Fruit fly (Drosophila melanogaster): ENCODE data around the gene hiro.

hiro gene

dm6 chr3L:701798-702635 lies 14.3 kb upstream of the hiro start:
- no peak for TF ChIP-seq CG9948 (tag; optimal IDR thresholded peaks at IDR 0.05)
- TF ChIP-seq Snoo (tag; optimal IDR thresholded peaks at IDR 0.05): no peak
- TF ChIP-seq CG15710 (tag; optimal IDR thresholded peaks at IDR 0.05): no peak
- no peak for TF ChIP-seq CG34367 (tag; optimal IDR thresholded peaks at IDR 0.05)
- TF ChIP-seq CG13204 (GFP tag; optimal IDR thresholded peaks at IDR 0.05): no peak
- 0 out of 3 replicates have a peak, but pooled peaks have one; percentile 9 for TF ChIP-seq CG4496 (GFP tag; IDR thresholded peaks at IDR 0.05)
- no peak for TF ChIP-seq Ets98B (GFP tag; IDR thresholded peaks at IDR 0.05)
- no peak for TF ChIP-seq Pif1B (GFP tag; optimal IDR thresholded peaks at IDR 0.05)
- peak; percentile 73 for TF ChIP-seq EcR (GFP tag; optimal IDR thresholded peaks at IDR 0.05)
- no peak for TF ChIP-seq D1 (tag; optimal IDR thresholded peaks at IDR 0.05)

- TF ChIP-seq D1 (tag; optimal IDR thresholded peaks at IDR 0.05) (no peak), Ets98B (GFP tag; IDR thresholded peaks at IDR 0.05) (peak; percentile 59), CG10348 (GFP tag; IDR thresholded peaks at IDR 0.05) (no peak), CG13204 (GFP tag; optimal IDR thresholded peaks at IDR 0.05) (no peak), Snoo (tag; optimal IDR thresholded peaks at IDR 0.05) (no peak), gl (tag; optimal IDR thresholded peaks at IDR 0.05) (no peak), Pif1A (GFP tag; optimal IDR thresholded peaks at IDR 0.05) (peak; percentile 62), CG17806 (tag; optimal IDR thresholded peaks at IDR 0.05) (peak; percentile 38), CG14655 (GFP tag; optimal IDR thresholded peaks at IDR 0.05) (peak; percentile 46), Pif1B (GFP tag; optimal IDR thresholded peaks at IDR 0.05) (peak; percentile 23), CG12605 (GFP tag; IDR thresholded peaks at IDR 0.05) (peak; percentile 58), CG8159 (tag; optimal IDR thresholded peaks at IDR 0.05) (peak; percentile 91), fd96Ca (GFP tag; IDR thresholded peaks at IDR 0.05) (0 out of 3 replicates have a peak, but pooled peaks have one; percentile 12), CG4496 (GFP tag; IDR thresholded peaks at IDR 0.05) (peak; percentile 57; the same call in 2 of the 3 replicates), CG9948 (tag; optimal IDR thresholded peaks at IDR 0.05) (peak; percentile 26), CG8301 (tag; optimal IDR thresholded peaks at IDR 0.05) (peak; percentile 45), CG32121 (GFP tag; IDR thresholded peaks at IDR 0.05) (peak; percentile 25; the same call in 1 of the 2 replicates), EcR (GFP tag; optimal IDR thresholded peaks at IDR 0.05) (no peak), rn (GFP tag; IDR thresholded peaks at IDR 0.05) (no peak), CG34367 (tag; optimal IDR thresholded peaks at IDR 0.05) (peak; percentile 6), CG15710 (tag; optimal IDR thresholded peaks at IDR 0.05) (no peak)
Observed at dm6 chr3L:700160-700917, 12.6 kb upstream of the hiro start.

dm6 chr3L:699368-700150 lies 11.8 kb upstream of the hiro start:
- TF ChIP-seq CG15710 (tag; optimal IDR thresholded peaks at IDR 0.05) (peak; percentile 60), CG12605 (GFP tag; IDR thresholded peaks at IDR 0.05) (no peak), rn (GFP tag; IDR thresholded peaks at IDR 0.05) (no peak), CG8301 (tag; optimal IDR thresholded peaks at IDR 0.05) (peak; percentile 47), CG17806 (tag; optimal IDR thresholded peaks at IDR 0.05) (peak; percentile 42), Pif1B (GFP tag; optimal IDR thresholded peaks at IDR 0.05) (peak; percentile 33), CG9948 (tag; optimal IDR thresholded peaks at IDR 0.05) (peak; percentile 41), CG13204 (GFP tag; optimal IDR thresholded peaks at IDR 0.05) (peak; percentile 18), D1 (tag; optimal IDR thresholded peaks at IDR 0.05) (peak; percentile 48), gl (tag; optimal IDR thresholded peaks at IDR 0.05) (no peak), Snoo (tag; optimal IDR thresholded peaks at IDR 0.05) (peak; percentile 33), CG34367 (tag; optimal IDR thresholded peaks at IDR 0.05) (peak; percentile 61), CG14655 (GFP tag; optimal IDR thresholded peaks at IDR 0.05) (peak; percentile 74), Pif1A (GFP tag; optimal IDR thresholded peaks at IDR 0.05) (peak; percentile 15), CG10348 (GFP tag; IDR thresholded peaks at IDR 0.05) (no peak), Ets98B (GFP tag; IDR thresholded peaks at IDR 0.05) (peak; percentile 18; the same call in 1 of the 2 replicates), CG8159 (tag; optimal IDR thresholded peaks at IDR 0.05) (peak; percentile 67), EcR (GFP tag; optimal IDR thresholded peaks at IDR 0.05) (peak; percentile 68)

dm6 chr3L:698748-699367 lies 11.1 kb upstream of the hiro start, which contains the start of gene CG13894:
TSS of gene CG13894 (minus strand) at chr3L:699144.
- TF ChIP-seq fd96Ca (GFP tag; IDR thresholded peaks at IDR 0.05) (no peak), Pif1B (GFP tag; optimal IDR thresholded peaks at IDR 0.05) (no peak), CG13204 (GFP tag; optimal IDR thresholded peaks at IDR 0.05) (no peak), EcR (GFP tag; optimal IDR thresholded peaks at IDR 0.05) (no peak), CG17806 (tag; optimal IDR thresholded peaks at IDR 0.05) (no peak), gl (tag; optimal IDR thresholded peaks at IDR 0.05) (no peak), Pif1A (GFP tag; optimal IDR thresholded peaks at IDR 0.05) (no peak), D1 (tag; optimal IDR thresholded peaks at IDR 0.05) (no peak), CG14655 (GFP tag; optimal IDR thresholded peaks at IDR 0.05) (no peak), CG15710 (tag; optimal IDR thresholded peaks at IDR 0.05) (no peak), Ets98B (GFP tag; IDR thresholded peaks at IDR 0.05) (no peak; the same call in 1 of the 2 replicates), CG8159 (tag; optimal IDR thresholded peaks at IDR 0.05) (no peak)

Measured in whole organism, pupa.